Worm (Caenorhabditis elegans) whole organism, L3 larva: ENCODE data around the gene fbxl-4.

Source experiments
- ama-1 ChIP-seq: fragments of 150-350 bp; optimal IDR thresholded peaks from 2 replicates; lab custom pipeline; 2018
- ceh-9 ChIP-seq: sonication (generic microtip); optimal IDR thresholded peaks from 2 replicates; lab custom pipeline; 2018; ENCODE audit warnings: missing biosample characterization, missing genetic modification characterization
- egl-27 ChIP-seq: sonication (generic microtip); optimal IDR thresholded peaks from 4 replicates; lab custom pipeline; 2017; ENCODE audit warnings: missing biosample characterization, missing genetic modification reagents, missing genetic modification characterization
- lin-15B ChIP-seq: fragments of 150-350 bp; optimal IDR thresholded peaks from 2 replicates; lab custom pipeline; 2014; ENCODE audit warnings: missing biosample characterization, missing genetic modification characterization
- mml-1 ChIP-seq: fragments of 150-350 bp; sonication (generic microtip); optimal IDR thresholded peaks from 3 replicates; lab custom pipeline; 2014; ENCODE audit warnings: missing biosample characterization, missing genetic modification characterization
- nfya-1 ChIP-seq: sonication (generic microtip); optimal IDR thresholded peaks from 2 replicates; lab custom pipeline; 2017; ENCODE audit warnings: missing genetic modification characterization, mild to moderate bottlenecking, missing compliant biosample characterization, antibody characterized with exemption, moderate library complexity; ENCODE audit not compliant: insufficient read depth
- nhr-11 ChIP-seq: fragments of 150-350 bp; optimal IDR thresholded peaks from 2 replicates; lab custom pipeline; 2014; ENCODE audit warnings: missing biosample characterization, missing genetic modification characterization
- nhr-67 ChIP-seq: fragments of 150-350 bp; optimal IDR thresholded peaks from 2 replicates; lab custom pipeline; 2014; ENCODE audit warnings: missing biosample characterization, missing genetic modification characterization
- snpc-4 ChIP-seq: fragments of 150-350 bp; optimal IDR thresholded peaks from 2 replicates; lab custom pipeline; 2014; ENCODE audit warnings: missing biosample characterization, missing genetic modification characterization
- unc-39 ChIP-seq: sonication (generic microtip); optimal IDR thresholded peaks from 4 replicates; lab custom pipeline; 2017; ENCODE audit warnings: missing biosample characterization, missing genetic modification characterization
- unc-62 ChIP-seq: fragments of 150-350 bp; sonication (generic microtip); optimal IDR thresholded peaks from 4 replicates; lab custom pipeline; 2014; ENCODE audit warnings: missing biosample characterization, missing genetic modification reagents, missing genetic modification characterization
- ztf-11 ChIP-seq: fragments of 150-350 bp; optimal IDR thresholded peaks from 2 replicates; lab custom pipeline; 2014; ENCODE audit warnings: missing biosample characterization, missing genetic modification characterization

DNA sequence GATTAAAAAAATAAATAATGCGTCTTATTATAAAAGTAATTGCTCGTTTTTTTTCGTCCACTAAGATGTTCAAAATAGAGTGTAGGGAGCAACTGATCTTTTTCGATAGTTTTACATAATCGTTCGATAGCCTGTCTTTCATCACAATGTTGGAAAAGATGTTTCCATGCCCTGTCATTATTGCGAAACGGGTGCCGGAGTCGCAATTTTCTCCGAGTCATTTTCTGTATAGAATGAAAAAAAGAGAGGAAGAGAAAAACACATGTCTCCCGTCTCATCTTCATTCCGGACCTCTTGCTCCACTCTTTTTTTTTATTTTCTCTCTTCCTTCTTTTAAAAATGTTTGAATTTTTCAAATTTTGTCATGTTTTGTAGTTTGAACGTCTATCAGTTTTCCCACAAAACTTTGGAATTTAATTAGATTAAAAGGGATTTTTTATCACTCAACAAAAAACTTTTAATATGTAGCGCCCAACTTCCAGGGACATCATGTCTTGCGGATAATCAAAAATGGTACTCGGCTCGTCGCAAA lies 35.7 kb upstream of the fbxl-4 start, which contains the start of gene svh-2:
- TF ChIP-seq nhr-67 (tag; lab: Kevin White, UChicago), result no peak
- TF ChIP-seq egl-27 (tag; lab: Kevin White, UChicago), result no peak
- no peak for TF ChIP-seq lin-15B (tag; lab: Kevin White, UChicago)
- TF ChIP-seq nhr-11 (tag; lab: Kevin White, UChicago), result no peak
- no peak for TF ChIP-seq unc-62
- peak; percentile 31 for TF ChIP-seq nfya-1 (tag; lab: Kevin White, UChicago)
- no peak for TF ChIP-seq ztf-11
- TF ChIP-seq ceh-9, result no peak
- no peak for TF ChIP-seq ama-1 (lab: Kevin White, UChicago)
- TF ChIP-seq snpc-4 (tag; lab: Kevin White, UChicago), result no peak
- TF ChIP-seq unc-39 (tag; lab: Kevin White, UChicago), result no peak
- TF ChIP-seq mml-1, result no peak
